Worm (Caenorhabditis elegans) whole organism, L1 larva: ENCODE data around the gene F01F1.14.

ENCODE experiments used
- F16B12.6 ChIP-seq: fragments of 150-350 bp; optimal IDR thresholded peaks from 2 replicates; lab custom pipeline; 2014; ENCODE audit warnings: missing biosample characterization, missing genetic modification characterization
- alr-1 ChIP-seq: fragments of 200-800 bp; sonication (Bioruptor generic); optimal IDR thresholded peaks from 2 replicates; lab custom pipeline; 2018; ENCODE audit warnings: borderline replicate concordance, mild to moderate bottlenecking, missing genetic modification characterization, missing compliant biosample characterization
- blmp-1 ChIP-seq: fragments of 150-350 bp; optimal IDR thresholded peaks from 2 replicates; lab custom pipeline; 2014; ENCODE audit warnings: missing biosample characterization, missing genetic modification characterization
- ceh-63 ChIP-seq: fragments of 200-800 bp; sonication (Bioruptor generic); optimal IDR thresholded peaks from 2 replicates; lab custom pipeline; 2018; ENCODE audit warnings: mild to moderate bottlenecking, missing genetic modification characterization, missing compliant biosample characterization
- ceh-90 ChIP-seq: sonication (generic microtip); optimal IDR thresholded peaks from 2 replicates; lab custom pipeline; 2016; ENCODE audit warnings: missing genetic modification characterization, missing compliant biosample characterization
- ces-1 ChIP-seq: fragments of 150-350 bp; optimal IDR thresholded peaks from 2 replicates; lab custom pipeline; 2014; ENCODE audit warnings: missing biosample characterization, missing genetic modification reagents, missing genetic modification characterization
- dpl-1 ChIP-seq, 3 experiments: fragments of 150-350 bp in 2 of 3; sonication (generic microtip) in 1 of 3; optimal IDR thresholded peaks; 2 replicates each; lab custom pipeline; 2014 to 2017; ENCODE audit warnings: missing biosample characterization in 3 of 3, missing genetic modification characterization in 3 of 3, missing genetic modification reagents in 3 of 3
- efl-1 ChIP-seq, 4 experiments: fragments of 150-350 bp; optimal IDR thresholded peaks in 3 of 4; peaks in 1 of 4; 1 replicate in 1 of 4; 2 replicates in 3 of 4; lab custom pipeline; 2014; ENCODE audit warnings: missing biosample characterization in 2 of 4, missing genetic modification characterization in 2 of 4, missing genetic modification reagents in 2 of 4
- egl-13 ChIP-seq: sonication (generic microtip); optimal IDR thresholded peaks from 2 replicates; lab custom pipeline; 2016; ENCODE audit warnings: missing genotype, missing genetic modification reagents, missing genetic modification characterization, missing compliant biosample characterization
- elt-2 ChIP-seq: sonication (generic microtip); optimal IDR thresholded peaks from 2 replicates; lab custom pipeline; 2016; ENCODE audit warnings: missing genetic modification characterization, mild to moderate bottlenecking, inconsistent platforms, missing compliant biosample characterization, missing genetic modification reagents
- elt-3 ChIP-seq, 6 experiments: fragments of 150-350 bp in 1 of 6; sonication (generic microtip); optimal IDR thresholded peaks; 2 replicates each; lab custom pipeline; 2017 to 2018; ENCODE audit warnings: missing biosample characterization in 6 of 6, missing genetic modification characterization in 6 of 6, inconsistent platforms in 1 of 6
- ets-5 ChIP-seq: fragments of 200-800 bp; sonication (Bioruptor generic); IDR thresholded peaks from 2 replicates; pipeline ENCODE4 v1.3.6; 2022; ENCODE audit warnings: missing genetic modification characterization, missing compliant biosample characterization
- fkh-10 ChIP-seq: sonication (generic microtip); optimal IDR thresholded peaks from 2 replicates; lab custom pipeline; 2017; ENCODE audit warnings: missing biosample characterization, missing genetic modification reagents, missing genetic modification characterization
- hlh-17 ChIP-seq: fragments of 200-800 bp; sonication (Bioruptor generic); optimal IDR thresholded peaks from 2 replicates; lab custom pipeline; 2018; ENCODE audit warnings: missing genetic modification characterization, mild to moderate bottlenecking, missing compliant biosample characterization, moderate library complexity, borderline replicate concordance
- isw-1 ChIP-seq: fragments of 200-800 bp; sonication (Bioruptor generic); IDR thresholded peaks from 2 replicates; pipeline ENCODE4 v1.3.6; 2022; ENCODE audit warnings: missing genetic modification characterization, missing compliant biosample characterization
- lin-14 ChIP-seq: fragments of 200-800 bp; sonication (Bioruptor generic); optimal IDR thresholded peaks from 2 replicates; lab custom pipeline; 2018; ENCODE audit warnings: mild to moderate bottlenecking, missing genetic modification characterization, moderate library complexity, missing compliant biosample characterization
- lin-35 ChIP-seq, 2 experiments: fragments of 150-350 bp; optimal IDR thresholded peaks; 2 replicates each; lab custom pipeline; 2014; ENCODE audit warnings: missing biosample characterization in 2 of 2, missing genetic modification characterization in 2 of 2, missing genetic modification reagents in 2 of 2
- lin-39 ChIP-seq: fragments of 150-350 bp; optimal IDR thresholded peaks from 2 replicates; lab custom pipeline; 2014; ENCODE audit warnings: missing biosample characterization, missing genetic modification reagents, missing genetic modification characterization
- lsy-2 ChIP-seq, 2 experiments: fragments of 150-350 bp; optimal IDR thresholded peaks; 2 replicates each; lab custom pipeline; 2014; ENCODE audit warnings: missing biosample characterization in 2 of 2, missing genetic modification characterization in 2 of 2
- mef-2 ChIP-seq: fragments of 150-350 bp; optimal IDR thresholded peaks from 2 replicates; lab custom pipeline; 2014; ENCODE audit warnings: missing biosample characterization, missing genetic modification characterization
- nhr-11 ChIP-seq: fragments of 150-350 bp; optimal IDR thresholded peaks from 2 replicates; lab custom pipeline; 2014; ENCODE audit warnings: missing biosample characterization, missing genetic modification characterization
- nhr-12 ChIP-seq: sonication (generic microtip); optimal IDR thresholded peaks from 2 replicates; lab custom pipeline; 2017; ENCODE audit warnings: missing biosample characterization, missing genetic modification characterization
- nhr-19 ChIP-seq: fragments of 200-800 bp; sonication (Bioruptor generic); conservative IDR thresholded peaks from 2 replicates; pipeline ENCODE4 v1.3.6; 2022; ENCODE audit warnings: missing genetic modification characterization, missing compliant biosample characterization
- nhr-237 ChIP-seq: fragments of 150-350 bp; optimal IDR thresholded peaks from 2 replicates; lab custom pipeline; 2014; ENCODE audit warnings: missing biosample characterization, missing genetic modification characterization
- nhr-71 ChIP-seq: sonication (generic microtip); optimal IDR thresholded peaks from 2 replicates; lab custom pipeline; 2016; ENCODE audit warnings: mild to moderate bottlenecking, missing genetic modification characterization, moderate library complexity, missing compliant biosample characterization
- nhr-85 ChIP-seq: sonication (generic microtip); peaks from one replicate; lab custom pipeline; 2016; ENCODE audit warnings: missing genetic modification characterization, inconsistent platforms, missing compliant biosample characterization
- pag-3 ChIP-seq: sonication (generic microtip); optimal IDR thresholded peaks from 2 replicates; lab custom pipeline; 2017; ENCODE audit warnings: missing genetic modification characterization, mild to moderate bottlenecking, missing compliant biosample characterization, antibody characterized with exemption, borderline replicate concordance; ENCODE audit not compliant: insufficient read depth
- pax-3 ChIP-seq: fragments of 200-800 bp; sonication (Bioruptor generic); optimal IDR thresholded peaks from 2 replicates; lab custom pipeline; 2018; ENCODE audit warnings: mild to moderate bottlenecking, missing genetic modification characterization, moderate library complexity, missing compliant biosample characterization
- pqm-1 ChIP-seq: sonication (generic microtip); optimal IDR thresholded peaks from 3 replicates; lab custom pipeline; 2017; ENCODE audit warnings: missing biosample characterization, missing genetic modification characterization
- rnt-1 ChIP-seq: sonication (generic microtip); optimal IDR thresholded peaks from 2 replicates; lab custom pipeline; 2016; ENCODE audit warnings: mild to moderate bottlenecking, missing genetic modification characterization, moderate library complexity, missing compliant biosample characterization
- snu-23 ChIP-seq: sonication (generic microtip); optimal IDR thresholded peaks from 2 replicates; lab custom pipeline; 2016; ENCODE audit warnings: missing genetic modification characterization, missing compliant biosample characterization
- sox-4 ChIP-seq: sonication (generic microtip); optimal IDR thresholded peaks from 2 replicates; lab custom pipeline; 2016; ENCODE audit warnings: missing genetic modification characterization, missing compliant biosample characterization
- sptf-1 ChIP-seq: fragments of 150-350 bp; optimal IDR thresholded peaks from 2 replicates; lab custom pipeline; 2014; ENCODE audit warnings: missing biosample characterization, missing genetic modification characterization
- sup-37 ChIP-seq: fragments of 200-800 bp; sonication (Bioruptor generic); optimal IDR thresholded peaks from 2 replicates; lab custom pipeline; 2018; ENCODE audit warnings: mild to moderate bottlenecking, missing genetic modification characterization, missing compliant biosample characterization
- tbx-2 ChIP-seq: sonication (generic microtip); optimal IDR thresholded peaks from 2 replicates; lab custom pipeline; 2016; ENCODE audit warnings: missing genetic modification characterization, missing compliant biosample characterization
- tlp-1 ChIP-seq: fragments of 150-350 bp; optimal IDR thresholded peaks from 2 replicates; lab custom pipeline; 2014; ENCODE audit warnings: missing biosample characterization, missing genetic modification characterization
- unc-130 ChIP-seq: fragments of 150-350 bp; optimal IDR thresholded peaks from 2 replicates; lab custom pipeline; 2017; ENCODE audit warnings: missing biosample characterization, missing genetic modification characterization, inconsistent platforms
- unc-30 ChIP-seq: sonication (generic microtip); optimal IDR thresholded peaks from 2 replicates; lab custom pipeline; 2017; ENCODE audit warnings: missing biosample characterization, missing genetic modification characterization
- unc-86 ChIP-seq: sonication (generic microtip); optimal IDR thresholded peaks from 2 replicates; lab custom pipeline; 2016; ENCODE audit warnings: missing genetic modification characterization, missing compliant biosample characterization
- vab-15 ChIP-seq: sonication (generic microtip); optimal IDR thresholded peaks from 2 replicates; lab custom pipeline; 2017; ENCODE audit warnings: missing genotype, mild to moderate bottlenecking, missing genetic modification characterization, missing compliant biosample characterization
- xbp-1 ChIP-seq: sonication (generic microtip); optimal IDR thresholded peaks from 2 replicates; lab custom pipeline; 2016; ENCODE audit warnings: missing genetic modification characterization, missing compliant biosample characterization
- ztf-11 ChIP-seq, 2 experiments: sonication (generic microtip); optimal IDR thresholded peaks; 2 replicates each; lab custom pipeline; 2016 to 2017; ENCODE audit warnings: missing genetic modification characterization in 2 of 2, missing biosample characterization in 1 of 2, missing compliant biosample characterization in 1 of 2

Gene F01F1.14

DNA sequence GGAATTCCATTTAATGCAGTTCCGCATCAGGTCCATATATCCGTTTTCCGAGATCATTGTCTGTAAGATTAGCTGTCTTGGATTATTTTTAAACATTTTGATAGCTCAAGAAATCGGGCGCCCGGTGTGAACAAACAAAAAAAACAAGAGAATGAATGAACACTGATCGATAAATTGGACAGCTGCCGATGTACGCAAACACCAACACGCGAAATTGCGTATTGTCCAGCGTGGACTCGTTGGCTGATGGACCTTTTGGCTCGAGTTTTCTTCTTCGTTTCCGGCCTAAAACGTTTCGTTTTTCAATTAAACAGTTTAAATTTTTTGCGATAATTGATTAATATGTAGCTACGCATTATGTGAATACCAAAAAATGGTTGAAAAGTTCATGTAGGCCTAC is 23.3 kb upstream of the F01F1.14 start, which contains the start of gene dpff-1 (continued):
- TF ChIP-seq pag-3 (no peak), ces-1 (GFP tag; lab: Kevin White, UChicago) (no peak), ceh-90 (tag; lab: Kevin White, UChicago) (no peak), pax-3 (no peak), F16B12.6 (tag; lab: Kevin White, UChicago) (peak; percentile 89), unc-130 (tag; lab: Kevin White, UChicago) (peak; percentile 11), elt-3 (tag; optimal IDR thresholded peaks at IDR 0.05; lab: Kevin White, UChicago) (no peak), nhr-85 (tag; lab: Kevin White, UChicago) (no peak)

DNA sequence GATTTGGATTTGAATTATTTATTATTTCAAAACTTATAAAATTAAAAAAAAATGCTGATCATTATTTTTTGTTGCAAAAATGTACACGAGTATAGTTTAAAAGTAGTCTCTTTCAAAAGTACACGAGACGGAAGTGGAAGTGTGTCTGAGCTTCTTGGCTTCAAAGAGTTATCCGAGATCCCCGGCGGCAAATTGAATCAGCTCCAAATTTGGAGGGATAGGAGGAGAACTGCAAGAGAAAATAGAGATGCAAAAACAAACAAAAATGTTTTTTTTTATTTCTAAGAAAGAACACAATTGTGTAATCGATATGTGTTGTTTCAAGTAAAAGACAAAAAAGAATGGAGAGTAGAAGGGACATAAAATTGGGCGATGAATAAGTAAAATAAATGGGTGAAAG is 19.8 kb upstream of the F01F1.14 start:
- no peak for TF ChIP-seq sox-4 (tag; lab: Kevin White, UChicago)
- no peak for TF ChIP-seq mef-2 (tag; lab: Kevin White, UChicago)
- peak; percentile 54 for TF ChIP-seq lin-14

ce11 chrIII:5900709-5901108 is 18.0 kb upstream of the F01F1.14 start:
- TF ChIP-seq efl-1 (optimal IDR thresholded peaks at IDR 0.05; lab: Kevin White, UChicago) (no peak), efl-1 (GFP tag; optimal IDR thresholded peaks at IDR 0.05 in 1 of 2; lab: Kevin White, UChicago) (peak in 1 of 2 experiments; percentile 87), vab-15 (tag; lab: Kevin White, UChicago) (no peak)

ce11 chrIII:5898631-5899030 is 15.9 kb upstream of the F01F1.14 start:
- peak; percentile 37 for TF ChIP-seq rnt-1 (tag; lab: Kevin White, UChicago)
- TF ChIP-seq lsy-2 (tag; optimal IDR thresholded peaks at IDR 0.05; lab: Kevin White, UChicago) = peak in 1 of 2 experiments; percentile 7
- TF ChIP-seq blmp-1 (tag; lab: Kevin White, UChicago) = peak; percentile 64
- no peak for TF ChIP-seq unc-30
- no peak for TF ChIP-seq ceh-63 (GFP tag; lab: Kevin White, UChicago)
- TF ChIP-seq unc-130 (tag; lab: Kevin White, UChicago) = peak; percentile 27
- TF ChIP-seq lin-14 = peak; percentile 74
- peak; percentile 18 for TF ChIP-seq snu-23 (GFP tag; lab: Kevin White, UChicago)
- TF ChIP-seq efl-1 (optimal IDR thresholded peaks at IDR 0.05; lab: Kevin White, UChicago) = peak in 1 of 2 experiments; percentile 2
- TF ChIP-seq efl-1 (GFP tag; optimal IDR thresholded peaks at IDR 0.05 in 1 of 2; lab: Kevin White, UChicago) = no peak
- TF ChIP-seq nhr-71 (tag; lab: Kevin White, UChicago) = peak; percentile 30

- TF ChIP-seq isw-1 (no peak), ztf-11 (tag; optimal IDR thresholded peaks at IDR 0.05; lab: Kevin White, UChicago) (no peak), snu-23 (GFP tag; lab: Kevin White, UChicago) (peak; percentile 28), alr-1 (tag; lab: Kevin White, UChicago) (no peak), vab-15 (tag; lab: Kevin White, UChicago) (no peak), unc-86 (tag; lab: Kevin White, UChicago) (no peak), lin-39 (tag; lab: Kevin White, UChicago) (no peak), pag-3 (no peak), elt-2 (no peak), nhr-71 (tag; lab: Kevin White, UChicago) (peak; percentile 22), ets-5 (GFP tag; lab: Robert Waterston, UW) (no peak), lin-14 (peak; percentile 60), xbp-1 (tag; lab: Kevin White, UChicago) (no peak), fkh-10 (no peak), nhr-237 (tag; lab: Kevin White, UChicago) (no peak), hlh-17 (GFP tag; lab: Kevin White, UChicago) (no peak), lin-35 (GFP tag; optimal IDR thresholded peaks at IDR 0.05; lab: Kevin White, UChicago) (no peak), tbx-2 (tag; lab: Kevin White, UChicago) (no peak), sptf-1 (no peak), dpl-1 (GFP tag; optimal IDR thresholded peaks at IDR 0.05; lab: Kevin White, UChicago) (peak; percentile 19 to 50 (median 22)), sup-37 (GFP tag; lab: Kevin White, UChicago) (no peak), nhr-19 (GFP tag; lab: Robert Waterston, UW) (no peak), ces-1 (GFP tag; lab: Kevin White, UChicago) (no peak), nhr-12 (no peak), tlp-1 (tag; lab: Kevin White, UChicago) (no peak), egl-13 (tag; lab: Kevin White, UChicago) (no peak), pqm-1 (tag; lab: Kevin White, UChicago) (no peak), nhr-85 (tag; lab: Kevin White, UChicago) (no peak), nhr-11 (tag; lab: Kevin White, UChicago) (no peak), pax-3 (no peak), mef-2 (tag; lab: Kevin White, UChicago) (no peak)
Measured at ce11 chrIII:5897468-5897867, 14.7 kb upstream of the F01F1.14 start.
